Fruit fly (Drosophila melanogaster) whole organism, embryonic: Measurements from ENCODE around the gene Hinfp.

Source experiments
- Abd-B ChIP-seq: fragments of 200-800 bp; sonication (Bioruptor generic); optimal IDR thresholded peaks from 2 replicates; lab custom pipeline; 2018; ENCODE audit warnings: missing biosample characterization, mild to moderate bottlenecking, missing genetic modification characterization, moderate library complexity
- Ada2b ChIP-seq: fragments of 200-800 bp; sonication (Bioruptor generic); IDR thresholded peaks from 2 replicates; pipeline ENCODE4 v1.3.6; 2022; ENCODE audit warnings: missing biosample characterization, missing genetic modification characterization
- Adf1 ChIP-seq: fragments of 200-800 bp; sonication (Bioruptor generic); IDR thresholded peaks from 2 replicates; pipeline ENCODE4 v1.3.6; 2022; ENCODE audit warnings: missing biosample characterization, missing genetic modification characterization
- Atf6 ChIP-seq: fragments of 200-800 bp; sonication (Bioruptor generic); IDR thresholded peaks from 2 replicates; pipeline ENCODE4 v1.3.6; 2022; ENCODE audit warnings: missing biosample characterization, missing genetic modification characterization
- CG10366 ChIP-seq: fragments of 200-800 bp; sonication (Bioruptor generic); IDR thresholded peaks from 2 replicates; pipeline ENCODE4 v1.3.6; 2022; ENCODE audit warnings: missing biosample characterization, missing genetic modification characterization
- CG12744 ChIP-seq: fragments of 200-800 bp; sonication (Bioruptor generic); optimal IDR thresholded peaks from 2 replicates; lab custom pipeline; 2016; ENCODE audit warnings: missing biosample characterization, missing genetic modification characterization
- CG15073 ChIP-seq: fragments of 200-800 bp; sonication (Bioruptor generic); optimal IDR thresholded peaks from 2 replicates; lab custom pipeline; 2016; ENCODE audit warnings: missing biosample characterization, missing genetic modification characterization
- CG15479 ChIP-seq: fragments of 200-800 bp; sonication (Bioruptor generic); optimal IDR thresholded peaks from 3 replicates; lab custom pipeline; 2019; ENCODE audit warnings: missing biosample characterization, mild to moderate bottlenecking, missing genetic modification characterization, moderate library complexity
- CG1603 ChIP-seq: fragments of 200-800 bp; sonication (Bioruptor generic); optimal IDR thresholded peaks from 2 replicates; lab custom pipeline; 2019; ENCODE audit warnings: missing biosample characterization, mild to moderate bottlenecking, missing genetic modification characterization, moderate library complexity
- CG17361 ChIP-seq: fragments of 200-800 bp; sonication (Bioruptor generic); IDR thresholded peaks from 3 replicates; pipeline ENCODE4 v1.3.6; 2022; ENCODE audit warnings: missing biosample characterization, missing genetic modification characterization
- CG17612 ChIP-seq: fragments of 200-800 bp; sonication (Bioruptor generic); IDR thresholded peaks from 2 replicates; pipeline ENCODE4 v1.3.6; 2022; ENCODE audit warnings: missing biosample characterization, missing genetic modification characterization
- CG17829 ChIP-seq: fragments of 200-800 bp; optimal IDR thresholded peaks from 2 replicates; lab custom pipeline; 2019; ENCODE audit warnings: missing biosample characterization, mild to moderate bottlenecking, missing genetic modification characterization, moderate library complexity
- CG18599 ChIP-seq: fragments of 200-800 bp; sonication (Bioruptor generic); optimal IDR thresholded peaks from 3 replicates; lab custom pipeline; 2017; ENCODE audit warnings: missing biosample characterization, missing genetic modification characterization, mild to moderate bottlenecking, moderate library complexity, missing genetic modification reagents
- CG3847 ChIP-seq: fragments of 200-800 bp; sonication (Bioruptor generic); IDR thresholded peaks from 2 replicates; pipeline ENCODE4 v1.3.6; 2022; ENCODE audit warnings: missing biosample characterization, missing genetic modification characterization
- CG42726 ChIP-seq: fragments of 200-800 bp; sonication (Bioruptor generic); IDR thresholded peaks from 2 replicates; pipeline ENCODE4 v1.3.6; 2022; ENCODE audit warnings: missing biosample characterization, missing genetic modification characterization; ENCODE audit not compliant: partially characterized antibody
- CG6175 ChIP-seq: fragments of 200-800 bp; sonication (Bioruptor generic); IDR thresholded peaks from 3 replicates; pipeline ENCODE4 v1.3.6; 2022; ENCODE audit warnings: missing biosample characterization, missing genetic modification characterization
- CG6683 ChIP-seq: fragments of 200-800 bp; sonication (Bioruptor generic); optimal IDR thresholded peaks from 2 replicates; lab custom pipeline; 2017; ENCODE audit warnings: missing biosample characterization, mild to moderate bottlenecking, missing genetic modification characterization, missing genetic modification reagents
- CG7372 ChIP-seq: fragments of 200-800 bp; sonication (Bioruptor generic); IDR thresholded peaks from 2 replicates; pipeline ENCODE4 v1.3.6; 2022; ENCODE audit warnings: missing biosample characterization, missing genetic modification characterization
- CG7928 ChIP-seq: fragments of 200-800 bp; sonication (Bioruptor generic); optimal IDR thresholded peaks from 2 replicates; lab custom pipeline; 2017; ENCODE audit warnings: missing biosample characterization, mild to moderate bottlenecking, missing genetic modification characterization
- CG9215 ChIP-seq: fragments of 200-800 bp; sonication (Bioruptor generic); IDR thresholded peaks from 2 replicates; pipeline ENCODE4 v1.3.6; 2022; ENCODE audit warnings: missing biosample characterization, missing genetic modification characterization
- Dad ChIP-seq: fragments of 200-800 bp; sonication (Bioruptor generic); optimal IDR thresholded peaks from 3 replicates; lab custom pipeline; 2016; ENCODE audit warnings: missing biosample characterization, missing genetic modification characterization
- Dbx ChIP-seq: fragments of 200-800 bp; sonication (Bioruptor generic); IDR thresholded peaks from 3 replicates; pipeline ENCODE4 v1.3.6; 2022; ENCODE audit warnings: missing biosample characterization, missing genetic modification characterization
- Dfd ChIP-seq, 2 experiments: fragments of >200 bp; optimal IDR thresholded peaks; 2 replicates each; lab custom pipeline; 2017; ENCODE audit warnings: missing biosample characterization in 2 of 2, missing genetic modification characterization in 2 of 2
- Dip3 ChIP-seq: fragments of 200-800 bp; sonication (Bioruptor generic); optimal IDR thresholded peaks from 3 replicates; lab custom pipeline; 2016; ENCODE audit warnings: missing biosample characterization, missing genetic modification characterization
- Fer3 ChIP-seq: fragments of 200-800 bp; sonication (Bioruptor generic); optimal IDR thresholded peaks from 2 replicates; lab custom pipeline; 2018; ENCODE audit warnings: missing biosample characterization, mild to moderate bottlenecking, missing genetic modification characterization, moderate library complexity
- Jarid2 ChIP-seq: fragments of 200-800 bp; sonication (Bioruptor generic); optimal IDR thresholded peaks from 3 replicates; lab custom pipeline; 2017; ENCODE audit warnings: mild to moderate bottlenecking, missing biosample characterization, missing genetic modification reagents, missing genetic modification characterization
- Myb ChIP-seq: fragments of 200-800 bp; sonication (Bioruptor generic); optimal IDR thresholded peaks from 2 replicates; lab custom pipeline; 2016; ENCODE audit warnings: missing biosample characterization, missing genetic modification characterization
- NC2α ChIP-seq: fragments of 200-800 bp; sonication (Bioruptor generic); optimal IDR thresholded peaks from 2 replicates; lab custom pipeline; 2016; ENCODE audit warnings: missing biosample characterization, missing genetic modification characterization
- Xbp1 ChIP-seq: fragments of 200-800 bp; sonication (Bioruptor generic); optimal IDR thresholded peaks from 3 replicates; lab custom pipeline; 2016; ENCODE audit warnings: missing biosample characterization, mild to moderate bottlenecking, missing genetic modification characterization
- ase ChIP-seq: fragments of 200-800 bp; sonication (Bioruptor generic); IDR thresholded peaks from 3 replicates; pipeline ENCODE4 v1.3.6; 2022; ENCODE audit warnings: missing biosample characterization, missing genetic modification characterization
- bab2 ChIP-seq: fragments of 200-800 bp; sonication (Bioruptor generic); optimal IDR thresholded peaks from 2 replicates; lab custom pipeline; 2016; ENCODE audit warnings: missing biosample characterization, missing genetic modification characterization
- bowl ChIP-seq: fragments of 200-800 bp; sonication (Bioruptor generic); IDR thresholded peaks from 2 replicates; pipeline ENCODE4 v1.3.6; 2022; ENCODE audit warnings: missing biosample characterization, missing genetic modification characterization
- cato ChIP-seq: fragments of 200-800 bp; sonication (Bioruptor generic); optimal IDR thresholded peaks from 2 replicates; lab custom pipeline; 2016; ENCODE audit warnings: missing biosample characterization, missing genetic modification characterization, borderline replicate concordance
- cg ChIP-seq: fragments of 200-800 bp; sonication (Bioruptor generic); optimal IDR thresholded peaks from 3 replicates; lab custom pipeline; 2019; ENCODE audit warnings: missing biosample characterization, mild to moderate bottlenecking, missing genetic modification characterization, moderate library complexity
- crp ChIP-seq, 2 experiments: fragments of 200-800 bp; sonication (Bioruptor generic); optimal IDR thresholded peaks; 2 replicates in 1 of 2; 3 replicates in 1 of 2; lab custom pipeline; 2017; ENCODE audit warnings: missing biosample characterization in 2 of 2, missing genetic modification characterization in 2 of 2, mild to moderate bottlenecking in 1 of 2, moderate library complexity in 1 of 2
- disco-r ChIP-seq: fragments of 200-800 bp; sonication (Bioruptor generic); optimal IDR thresholded peaks from 2 replicates; lab custom pipeline; 2016; ENCODE audit warnings: missing biosample characterization, missing genetic modification characterization
- eyg ChIP-seq: fragments of 200-800 bp; sonication (Bioruptor generic); optimal IDR thresholded peaks from 3 replicates; lab custom pipeline; 2016; ENCODE audit warnings: missing biosample characterization, missing genetic modification characterization
- hb ChIP-seq: fragments of 200-800 bp; sonication (Bioruptor generic); IDR thresholded peaks from 3 replicates; pipeline ENCODE4 v1.3.6; 2022; ENCODE audit warnings: missing biosample characterization, missing genetic modification characterization; ENCODE audit not compliant: partially characterized antibody
- lilli ChIP-seq: fragments of 200-800 bp; sonication (Bioruptor generic); optimal IDR thresholded peaks from 3 replicates; lab custom pipeline; 2016; ENCODE audit warnings: missing biosample characterization, missing genetic modification characterization
- lola ChIP-seq, 3 experiments: fragments of >200 bp in 2 of 3; fragments of 200-800 bp in 1 of 3; sonication (Bioruptor generic) in 1 of 3; optimal IDR thresholded peaks; 2 replicates each; lab custom pipeline; 2017 to 2019; ENCODE audit warnings: missing biosample characterization in 3 of 3, missing genetic modification characterization in 3 of 3, mild to moderate bottlenecking in 1 of 3, moderate library complexity in 1 of 3
- nerfin-2 ChIP-seq: fragments of 200-800 bp; sonication (Bioruptor generic); IDR thresholded peaks from 2 replicates; pipeline ENCODE4 v1.3.6; 2022; ENCODE audit warnings: missing biosample characterization, missing genetic modification characterization; ENCODE audit not compliant: partially characterized antibody
- org-1 ChIP-seq: fragments of 200-800 bp; sonication (Bioruptor generic); optimal IDR thresholded peaks from 2 replicates; lab custom pipeline; 2017; ENCODE audit warnings: missing biosample characterization, missing genetic modification characterization
- otp ChIP-seq: fragments of 200-800 bp; sonication (Bioruptor generic); IDR thresholded peaks from 3 replicates; pipeline ENCODE4, ENCODE4 v1.3.6; 2022; ENCODE audit warnings: missing biosample characterization, missing genetic modification characterization
- prd ChIP-seq, 3 experiments: fragments of >200 bp in 2 of 3; fragments of 200-800 bp in 1 of 3; sonication (Bioruptor generic) in 1 of 3; optimal IDR thresholded peaks in 2 of 3; IDR thresholded peaks in 1 of 3; 2 replicates in 2 of 3; 3 replicates in 1 of 3; pipeline versions ENCODE4 v1.3.6 to Lab custom; 2017 to 2022; ENCODE audit warnings: missing biosample characterization in 1 of 3, missing genetic modification characterization in 1 of 3
- sima ChIP-seq: fragments of 200-800 bp; sonication (Bioruptor generic); optimal IDR thresholded peaks from 2 replicates; lab custom pipeline; 2016; ENCODE audit warnings: missing biosample characterization, missing genetic modification characterization
- tap ChIP-seq: fragments of 200-800 bp; optimal IDR thresholded peaks from 3 replicates; lab custom pipeline; 2019; ENCODE audit warnings: missing biosample characterization, mild to moderate bottlenecking, missing genetic modification characterization, moderate library complexity
- unpg ChIP-seq: fragments of 200-800 bp; sonication (Bioruptor generic); optimal IDR thresholded peaks from 3 replicates; lab custom pipeline; 2018; ENCODE audit warnings: missing biosample characterization, mild to moderate bottlenecking, missing genetic modification characterization, moderate library complexity
- zfh2 ChIP-seq: fragments of 200-800 bp; sonication (Bioruptor generic); optimal IDR thresholded peaks from 2 replicates; lab custom pipeline; 2016; ENCODE audit warnings: missing biosample characterization, missing genetic modification characterization

The Hinfp gene

dm6 chrX:654221-654620 lies 28.9 kb downstream of the Hinfp start (continued):
- TF ChIP-seq cg (GFP tag; lab: Kevin White, UChicago), result peak; percentile 14
- TF ChIP-seq NC2α (GFP tag; lab: Kevin White, UChicago), result no peak
- no peak for TF ChIP-seq hb (GFP tag; lab: Robert Waterston, UW)
- TF ChIP-seq disco-r (GFP tag; lab: Kevin White, UChicago), result no peak
- TF ChIP-seq CG42726 (GFP tag; lab: Robert Waterston, UW), result no peak
- no peak for TF ChIP-seq prd (optimal IDR thresholded peaks at IDR 0.05; lab: Kevin White, UChicago)
- no peak for TF ChIP-seq prd (GFP tag; IDR thresholded peaks at IDR 0.05; lab: Robert Waterston, UW)
- TF ChIP-seq CG9215 (GFP tag; lab: Robert Waterston, UW), result peak; percentile 52
- TF ChIP-seq CG10366 (GFP tag; lab: Robert Waterston, UW), result no peak

- TF ChIP-seq Fer3 (peak; percentile 95), CG6683 (GFP tag; lab: Kevin White, UChicago) (peak; percentile 83), Dfd (GFP tag; optimal IDR thresholded peaks at IDR 0.05; lab: Kevin White, UChicago) (no peak), Jarid2 (GFP tag; lab: Kevin White, UChicago) (no peak), Adf1 (GFP tag; lab: Robert Waterston, UW) (peak; percentile 69), cg (GFP tag; lab: Kevin White, UChicago) (no peak), CG3847 (GFP tag; lab: Robert Waterston, UW) (peak; percentile 95), zfh2 (GFP tag; lab: Kevin White, UChicago) (peak; percentile 92), sima (GFP tag; lab: Kevin White, UChicago) (peak; percentile 60), Myb (GFP tag; lab: Kevin White, UChicago) (peak; percentile 74), CG12744 (GFP tag; lab: Kevin White, UChicago) (peak; percentile 92), CG18599 (GFP tag; lab: Kevin White, UChicago) (peak; percentile 97), Dad (peak; percentile 92), Abd-B (peak; percentile 90), lola (GFP tag; optimal IDR thresholded peaks at IDR 0.05; lab: Kevin White, UChicago) (peak in 1 of 3 experiments; percentile 83), tap (tag; lab: Kevin White, UChicago) (peak; percentile 96), cato (GFP tag; lab: Kevin White, UChicago) (peak; percentile 90), CG17829 (tag; lab: Kevin White, UChicago) (peak; percentile 92), eyg (GFP tag; lab: Kevin White, UChicago) (peak; percentile 88), bowl (GFP tag; lab: Robert Waterston, UW) (peak; percentile 95), ase (peak; percentile 95), CG7928 (GFP tag; lab: Kevin White, UChicago) (peak; percentile 77), org-1 (GFP tag; lab: Kevin White, UChicago) (peak; percentile 94), CG1603 (tag; lab: Kevin White, UChicago) (peak; percentile 97), CG17612 (peak; percentile 92), lilli (GFP tag; lab: Kevin White, UChicago) (peak; percentile 96), unpg (GFP tag; lab: Kevin White, UChicago) (peak; percentile 96), CG15479 (GFP tag; lab: Kevin White, UChicago) (peak; percentile 63), otp (GFP tag; lab: Robert Waterston, UW) (peak; percentile 98), Xbp1 (GFP tag; lab: Kevin White, UChicago) (peak; percentile 94), nerfin-2 (GFP tag; lab: Robert Waterston, UW) (no peak), Ada2b (peak; percentile 96), crp (GFP tag; optimal IDR thresholded peaks at IDR 0.05; lab: Kevin White, UChicago) (peak in 1 of 2 experiments; percentile 71), CG7372 (peak; percentile 97), Dip3 (peak; percentile 92), Dbx (GFP tag; lab: Robert Waterston, UW) (peak; percentile 95), bab2 (peak; percentile 92), CG15073 (GFP tag; lab: Kevin White, UChicago) (peak; percentile 77), Atf6 (GFP tag; lab: Robert Waterston, UW) (peak; percentile 94), CG17361 (peak; percentile 90), CG6175 (GFP tag; lab: Robert Waterston, UW) (peak; percentile 94)
Observed at dm6 chrX:654949-655348, 29.6 kb downstream of the Hinfp start.
